Fruit fly (Drosophila melanogaster): ENCODE measurements around the gene Creld.

Gene Creld

dm6 chr2L:128977-129941, 27.1 kb downstream of the Creld start (continued):
- TF ChIP-seq eg (GFP tag; IDR thresholded peaks at IDR 0.05) (peak; percentile 78; the same call in 2 of the 3 replicates), esn (GFP tag; optimal IDR thresholded peaks at IDR 0.05) (peak; percentile 45), achi (GFP tag; optimal IDR thresholded peaks at IDR 0.05) (peak; percentile 14), Hr39 (GFP tag; optimal IDR thresholded peaks at IDR 0.05) (no peak), CG3919 (GFP tag; optimal IDR thresholded peaks at IDR 0.05) (peak; percentile 47), CG6276 (GFP tag; optimal IDR thresholded peaks at IDR 0.05) (peak; percentile 65), CG32006 (GFP tag; optimal IDR thresholded peaks at IDR 0.05) (no peak), CG6854 (GFP tag; optimal IDR thresholded peaks at IDR 0.05) (peak; percentile 91), dac (GFP tag; optimal IDR thresholded peaks at IDR 0.05) (no peak), Met (GFP tag; optimal IDR thresholded peaks at IDR 0.05) (peak; percentile 47)

DNA sequence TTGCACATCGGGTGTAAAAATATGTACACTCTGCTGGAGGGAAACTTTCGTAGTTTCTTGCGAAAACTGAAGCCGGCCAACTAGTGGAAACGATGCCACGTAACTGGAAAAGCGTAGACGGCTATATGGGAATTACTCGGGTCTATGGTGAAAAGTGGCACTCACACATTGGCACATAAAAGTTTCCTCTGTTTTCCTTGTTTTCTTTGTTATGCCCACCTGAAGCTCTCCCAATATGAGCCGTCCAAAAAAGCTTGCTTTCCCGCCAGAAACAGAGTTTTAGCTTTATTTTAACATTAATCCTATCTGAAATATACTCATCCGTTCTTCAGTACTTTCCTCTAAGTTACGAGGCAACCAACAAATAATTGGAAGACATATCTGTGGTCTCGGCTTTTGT, 28.5 kb downstream of the Creld start, which contains the start of gene CG3164:
CG3164 (minus strand) TSS at position 101 of the 400 bp plus-strand sequence.
- TF ChIP-seq eg (GFP tag; IDR thresholded peaks at IDR 0.05), result 0 out of 3 replicates have a peak, but pooled peaks have one; percentile 13
- no peak for TF ChIP-seq salr (GFP tag; optimal IDR thresholded peaks at IDR 0.05)
- no peak for TF ChIP-seq dac (GFP tag; optimal IDR thresholded peaks at IDR 0.05)
- TF ChIP-seq Smox (GFP tag; optimal IDR thresholded peaks at IDR 0.05), result no peak
- TF ChIP-seq CG15336 (GFP tag; IDR thresholded peaks at IDR 0.05), result no peak
- no peak for TF ChIP-seq Hr38 (GFP tag; optimal IDR thresholded peaks at IDR 0.05)
- no peak for TF ChIP-seq achi (GFP tag; optimal IDR thresholded peaks at IDR 0.05)
- 0 out of 3 replicates have a peak, but pooled peaks have one; percentile 22 for TF ChIP-seq CG8119 (GFP tag; IDR thresholded peaks at IDR 0.05)
- TF ChIP-seq CG11902 (GFP tag; optimal IDR thresholded peaks at IDR 0.05), result no peak
- no peak for TF ChIP-seq CG11294 (GFP tag; IDR thresholded peaks at IDR 0.05)
- TF ChIP-seq CG6808 (GFP tag; optimal IDR thresholded peaks at IDR 0.05), result no peak

- TF ChIP-seq Sox102F (GFP tag; optimal IDR thresholded peaks at IDR 0.05), result peak; percentile 52
- no peak for TF ChIP-seq CG3032 (tag; optimal IDR thresholded peaks at IDR 0.05)
- no peak for TF ChIP-seq CG10669 (GFP tag; optimal IDR thresholded peaks at IDR 0.05)
- peak; percentile 62 for TF ChIP-seq Blimp-1 (GFP tag; optimal IDR thresholded peaks at IDR 0.05)
- peak; percentile 57; the same call in 2 of the 3 replicates for TF ChIP-seq CG8119 (GFP tag; IDR thresholded peaks at IDR 0.05)
- peak; percentile 86 for TF ChIP-seq CG6276 (GFP tag; optimal IDR thresholded peaks at IDR 0.05)
- TF ChIP-seq Met (GFP tag; optimal IDR thresholded peaks at IDR 0.05), result peak; percentile 8
- TF ChIP-seq dac (GFP tag; optimal IDR thresholded peaks at IDR 0.05), result no peak
- no peak for TF ChIP-seq Sox15 (GFP tag; optimal IDR thresholded peaks at IDR 0.05)
- no peak for TF ChIP-seq fd59A (GFP tag; optimal IDR thresholded peaks at IDR 0.05)
- peak; percentile 24 for TF ChIP-seq esn (GFP tag; optimal IDR thresholded peaks at IDR 0.05)
- peak; percentile 60 for TF ChIP-seq vri (GFP tag; optimal IDR thresholded peaks at IDR 0.05)
- no peak for TF ChIP-seq Eip93F (GFP tag; optimal IDR thresholded peaks at IDR 0.05)
- TF ChIP-seq CG6808 (GFP tag; optimal IDR thresholded peaks at IDR 0.05), result peak; percentile 100
- TF ChIP-seq svp (GFP tag), result peak; percentile 75
- no peak for TF ChIP-seq CG11902 (GFP tag; optimal IDR thresholded peaks at IDR 0.05)
- TF ChIP-seq OdsH (GFP tag; optimal IDR thresholded peaks at IDR 0.05), result peak; percentile 5
- no peak for TF ChIP-seq Smox (GFP tag; optimal IDR thresholded peaks at IDR 0.05)
- peak; percentile 70; the same call in 1 of the 3 replicates for TF ChIP-seq eg (GFP tag; IDR thresholded peaks at IDR 0.05)
- TF ChIP-seq CG6163 (GFP tag; IDR thresholded peaks at IDR 0.05), result peak; percentile 69; the same call in 2 of the 3 replicates
- peak; percentile 68 for TF ChIP-seq net (GFP tag; optimal IDR thresholded peaks at IDR 0.05)
- peak; percentile 39 for TF ChIP-seq CG16779 (tag; optimal IDR thresholded peaks at IDR 0.05)
- peak; percentile 37 for TF ChIP-seq CG6854 (GFP tag; optimal IDR thresholded peaks at IDR 0.05)
- TF ChIP-seq ss (GFP tag; optimal IDR thresholded peaks at IDR 0.05), result peak; percentile 58 to 72
- peak; percentile 24 for TF ChIP-seq CG3919 (GFP tag; optimal IDR thresholded peaks at IDR 0.05)
- TF ChIP-seq CG11294 (GFP tag; IDR thresholded peaks at IDR 0.05), result no peak
- no peak for TF ChIP-seq fd85E (GFP tag; optimal IDR thresholded peaks at IDR 0.05)
- TF ChIP-seq CG11762 (GFP tag; optimal IDR thresholded peaks at IDR 0.05; ENCODE audit: insufficient read depth), result no peak
- no peak for TF ChIP-seq dsx (GFP tag; optimal IDR thresholded peaks at IDR 0.05; ENCODE audit: poor library complexity, severe bottlenecking)
- TF ChIP-seq CG8319 (GFP tag; optimal IDR thresholded peaks at IDR 0.05), result no peak
- TF ChIP-seq lz (GFP tag; optimal IDR thresholded peaks at IDR 0.05), result no peak
- TF ChIP-seq CG1621 (tag; optimal IDR thresholded peaks at IDR 0.05), result peak; percentile 21
- TF ChIP-seq pdm3 (GFP tag; optimal IDR thresholded peaks at IDR 0.05), result no peak
- peak; percentile 5 for TF ChIP-seq spab (GFP tag; optimal IDR thresholded peaks at IDR 0.05)
- peak in 1 of 2 experiments; percentile 21 for TF ChIP-seq salr (GFP tag; optimal IDR thresholded peaks at IDR 0.05)
Observed at dm6 chr2L:131466-132270, 29.5 kb downstream of the Creld start, which contains the start of gene Gs1. Gs1 (plus strand) TSS chr2L:132077.

Data from whole organism, prepupa.